Worm (Caenorhabditis elegans) whole organism, L4 larva: ENCODE results near the gene gpcp-2.

Experiments used
- F10B5.3 ChIP-seq: sonication (generic microtip); optimal IDR thresholded peaks from 2 replicates; lab custom pipeline; 2016; ENCODE audit warnings: mild to moderate bottlenecking, missing genetic modification characterization, missing compliant biosample characterization
- F49E8.2 ChIP-seq: sonication (generic microtip); optimal IDR thresholded peaks from 2 replicates; lab custom pipeline; 2016; ENCODE audit warnings: missing compliant biosample characterization, mild to moderate bottlenecking, missing genetic modification characterization, borderline replicate concordance
- T26A8.4 ChIP-seq: fragments of 200-800 bp; sonication (Bioruptor generic); IDR thresholded peaks from 2 replicates; pipeline ENCODE4 v1.3.6; 2022; ENCODE audit warnings: missing genetic modification characterization, missing compliant biosample characterization
- Y105C5A.15 ChIP-seq: fragments of 200-800 bp; sonication (Bioruptor generic); IDR thresholded peaks from 2 replicates; pipeline ENCODE4 v1.3.6; 2022; ENCODE audit warnings: missing genetic modification characterization, missing compliant biosample characterization
- Y48G9A.11 ChIP-seq: fragments of 200-800 bp; sonication (Bioruptor generic); IDR thresholded peaks from 2 replicates; pipeline ENCODE4 v1.3.6; 2022; ENCODE audit warnings: missing genetic modification reagents, missing genetic modification characterization, missing compliant biosample characterization
- aha-1 ChIP-seq: fragments of 150-350 bp; peaks from one replicate; lab custom pipeline; 2014; ENCODE audit warnings: missing biosample characterization, missing genetic modification characterization
- arid-1 ChIP-seq: fragments of 200-800 bp; sonication (Bioruptor generic); conservative IDR thresholded peaks from 2 replicates; pipeline ENCODE4 v1.3.6; 2022; ENCODE audit warnings: missing genetic modification reagents, missing genetic modification characterization, missing compliant biosample characterization
- ceh-32 ChIP-seq: sonication (generic microtip); optimal IDR thresholded peaks from 2 replicates; lab custom pipeline; 2016; ENCODE audit warnings: mild to moderate bottlenecking, missing genetic modification characterization, missing compliant biosample characterization; ENCODE audit not compliant: poor library complexity
- ceh-44 ChIP-seq: fragments of 200-800 bp; sonication (Bioruptor generic); IDR thresholded peaks from 2 replicates; pipeline ENCODE4 v1.3.6; 2022; ENCODE audit warnings: missing genetic modification reagents, missing genetic modification characterization, missing compliant biosample characterization
- daf-16 ChIP-seq, 3 experiments: sonication (generic microtip); optimal IDR thresholded peaks; 2 replicates each; lab custom pipeline; 2016 to 2017; ENCODE audit warnings: missing genetic modification characterization in 3 of 3, missing genetic modification reagents in 3 of 3, mild to moderate bottlenecking in 2 of 3, missing compliant biosample characterization in 2 of 3, missing biosample characterization in 1 of 3, moderate library complexity in 1 of 3
- daf-8 ChIP-seq: fragments of 200-800 bp; sonication (Bioruptor generic); IDR thresholded peaks from 2 replicates; pipeline ENCODE4 v1.3.6; 2022; ENCODE audit warnings: missing genetic modification characterization, missing compliant biosample characterization
- egl-27 ChIP-seq: sonication (generic microtip); optimal IDR thresholded peaks from 3 replicates; lab custom pipeline; 2017; ENCODE audit warnings: missing biosample characterization, missing genetic modification reagents, missing genetic modification characterization
- fos-1 ChIP-seq: fragments of 150-350 bp; optimal IDR thresholded peaks from 2 replicates; lab custom pipeline; 2014; ENCODE audit warnings: missing biosample characterization, missing genetic modification characterization
- gei-8 ChIP-seq: fragments of 200-800 bp; sonication (Bioruptor generic); optimal IDR thresholded peaks from 2 replicates; lab custom pipeline; 2018; ENCODE audit warnings: mild to moderate bottlenecking, missing genetic modification characterization, missing compliant biosample characterization
- hif-1 ChIP-seq, 2 experiments: sonication (generic microtip); optimal IDR thresholded peaks; 2 replicates each; lab custom pipeline; 2016 to 2017; ENCODE audit warnings: missing compliant biosample characterization in 2 of 2, missing genetic modification characterization in 2 of 2, missing genetic modification reagents in 2 of 2, missing genotype in 2 of 2, mild to moderate bottlenecking in 1 of 2
- hlh-11 ChIP-seq: fragments of 200-800 bp; sonication (Bioruptor generic); optimal IDR thresholded peaks from 2 replicates; lab custom pipeline; 2018; ENCODE audit warnings: mild to moderate bottlenecking, missing genetic modification characterization, missing compliant biosample characterization
- hlh-30 ChIP-seq: sonication (generic microtip); optimal IDR thresholded peaks from 2 replicates; lab custom pipeline; 2017; ENCODE audit warnings: antibody characterized with exemption, mild to moderate bottlenecking, missing genetic modification characterization, missing compliant biosample characterization; ENCODE audit not compliant: insufficient read depth
- hmg-1.1 ChIP-seq: fragments of 200-800 bp; sonication (Bioruptor generic); IDR thresholded peaks from 2 replicates; pipeline ENCODE4 v1.3.6; 2022; ENCODE audit warnings: missing genetic modification reagents, missing genetic modification characterization, missing compliant biosample characterization
- jun-1 ChIP-seq: fragments of 150-350 bp; optimal IDR thresholded peaks from 2 replicates; lab custom pipeline; 2014; ENCODE audit warnings: missing biosample characterization, missing genetic modification reagents, missing genetic modification characterization
- lim-7 ChIP-seq: fragments of 200-800 bp; sonication (Bioruptor generic); IDR thresholded peaks from 2 replicates; pipeline ENCODE4 v1.3.6; 2022; ENCODE audit warnings: missing genetic modification characterization, missing compliant biosample characterization
- lin-13 ChIP-seq: fragments of 150-350 bp; optimal IDR thresholded peaks from 2 replicates; lab custom pipeline; 2014; ENCODE audit warnings: missing biosample characterization, missing genetic modification reagents, missing genetic modification characterization
- lir-3 ChIP-seq: sonication (generic microtip); optimal IDR thresholded peaks from 2 replicates; lab custom pipeline; 2016; ENCODE audit warnings: mild to moderate bottlenecking, missing genetic modification characterization, missing compliant biosample characterization
- lsy-2 ChIP-seq, 2 experiments: fragments of 150-350 bp in 1 of 2; sonication (generic microtip) in 1 of 2; optimal IDR thresholded peaks; 2 replicates each; lab custom pipeline; 2014 to 2017; ENCODE audit warnings: missing biosample characterization in 2 of 2, missing genetic modification characterization in 2 of 2
- madf-9 ChIP-seq: fragments of 200-800 bp; sonication (Bioruptor generic); conservative IDR thresholded peaks from 2 replicates; pipeline ENCODE4 v1.3.6; 2022; ENCODE audit warnings: missing genetic modification reagents, missing genetic modification characterization, missing compliant biosample characterization
- mdl-1 ChIP-seq, 2 experiments: fragments of 150-350 bp in 1 of 2; sonication (generic microtip) in 1 of 2; optimal IDR thresholded peaks; 2 replicates each; lab custom pipeline; 2014 to 2017; ENCODE audit warnings: missing biosample characterization in 2 of 2, missing genetic modification characterization in 2 of 2
- mdt-29 ChIP-seq: fragments of 200-800 bp; sonication (Bioruptor generic); IDR thresholded peaks from 2 replicates; pipeline ENCODE4 v1.3.6; 2022; ENCODE audit warnings: missing genetic modification reagents, missing genetic modification characterization, missing compliant biosample characterization
- nhr-11 ChIP-seq: fragments of 150-350 bp; optimal IDR thresholded peaks from 2 replicates; lab custom pipeline; 2014; ENCODE audit warnings: missing biosample characterization, missing genetic modification characterization
- nhr-41 ChIP-seq: fragments of 200-800 bp; sonication (Bioruptor generic); IDR thresholded peaks from 2 replicates; pipeline ENCODE4 v1.3.6; 2022; ENCODE audit warnings: missing genetic modification reagents, missing genetic modification characterization, missing compliant biosample characterization
- nhr-42 ChIP-seq: fragments of 200-800 bp; sonication (Bioruptor generic); IDR thresholded peaks from 2 replicates; pipeline ENCODE4 v1.3.6; 2022; ENCODE audit warnings: missing genetic modification characterization, missing compliant biosample characterization
- nhr-48 ChIP-seq: sonication (generic microtip); optimal IDR thresholded peaks from 2 replicates; lab custom pipeline; 2016; ENCODE audit warnings: mild to moderate bottlenecking, missing genetic modification characterization, missing compliant biosample characterization
- skn-1 ChIP-seq: fragments of 150-350 bp; optimal IDR thresholded peaks from 2 replicates; lab custom pipeline; 2014; ENCODE audit warnings: missing biosample characterization, missing genetic modification characterization
- tag-97 ChIP-seq: fragments of 200-800 bp; sonication (Bioruptor generic); IDR thresholded peaks from 2 replicates; pipeline ENCODE4 v1.3.6; 2022; ENCODE audit warnings: missing genetic modification characterization, missing compliant biosample characterization
- unc-62 ChIP-seq, 3 experiments: fragments of 150-350 bp in 1 of 3; sonication (generic microtip); optimal IDR thresholded peaks in 2 of 3; peaks in 1 of 3; 1 replicate in 1 of 3; 2 replicates in 2 of 3; lab custom pipeline; 2014 to 2017; ENCODE audit warnings: missing biosample characterization in 3 of 3, missing genetic modification characterization in 3 of 3, missing genetic modification reagents in 3 of 3, missing genotype in 1 of 3
- zag-1 ChIP-seq: fragments of 150-350 bp; optimal IDR thresholded peaks from 2 replicates; lab custom pipeline; 2014; ENCODE audit warnings: missing biosample characterization, missing genetic modification characterization
- zfp-2 ChIP-seq: sonication (generic microtip); optimal IDR thresholded peaks from 2 replicates; lab custom pipeline; 2016; ENCODE audit warnings: mild to moderate bottlenecking, missing genetic modification characterization, missing compliant biosample characterization
- zip-11 ChIP-seq: fragments of 200-800 bp; sonication (Bioruptor generic); IDR thresholded peaks from 2 replicates; pipeline ENCODE4 v1.3.6; 2022; ENCODE audit warnings: missing genetic modification characterization, missing compliant biosample characterization
- zip-2 ChIP-seq: fragments of 150-350 bp; optimal IDR thresholded peaks from 2 replicates; lab custom pipeline; 2014; ENCODE audit warnings: missing biosample characterization, missing genetic modification characterization
- ztf-11 ChIP-seq: fragments of 150-350 bp; optimal IDR thresholded peaks from 2 replicates; lab custom pipeline; 2014; ENCODE audit warnings: missing biosample characterization, missing genetic modification characterization

The gpcp-2 gene

DNA sequence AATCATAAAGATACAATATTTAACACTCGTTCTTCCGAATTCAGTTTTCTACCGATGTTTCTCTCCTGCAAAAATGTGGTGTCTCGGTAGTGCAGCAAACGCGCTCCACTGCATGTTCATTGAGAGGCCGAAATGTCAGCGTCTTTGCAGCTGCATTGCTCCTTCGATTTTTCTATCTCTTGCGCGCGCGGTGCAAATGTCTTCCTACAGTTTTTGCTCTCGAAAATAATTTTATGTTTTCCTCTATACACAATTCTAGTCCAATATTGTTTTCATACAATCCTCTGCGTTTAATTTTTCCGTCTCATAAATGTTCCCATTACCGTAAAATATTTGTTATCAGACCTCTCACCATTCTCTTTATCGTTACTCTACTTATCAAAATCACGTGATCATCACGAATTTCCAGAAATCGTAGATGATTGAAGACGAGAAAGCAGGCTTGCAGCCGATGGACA is 10.8 kb downstream of the gpcp-2 start, which contains the start of gene ufd-2 (continued):
- TF ChIP-seq mdl-1 (tag; optimal IDR thresholded peaks at IDR 0.05; lab: Kevin White, UChicago) (peak in 1 of 2 experiments; percentile 26), arid-1 (GFP tag; lab: Robert Waterston, UW) (no peak), hmg-1.1 (no peak), Y105C5A.15 (no peak), F49E8.2 (no peak), gei-8 (GFP tag; lab: Kevin White, UChicago) (no peak), zip-11 (GFP tag; lab: Robert Waterston, UW) (no peak), jun-1 (tag; lab: Kevin White, UChicago) (no peak), nhr-48 (no peak), ceh-44 (GFP tag; lab: Robert Waterston, UW) (0 out of 2 replicates have a peak, but pooled peaks have one; percentile 17), unc-62 (GFP tag; optimal IDR thresholded peaks at IDR 0.05 in 1 of 2; lab: Kevin White, UChicago) (peak in 1 of 2 experiments; percentile 85), unc-62 (tag; optimal IDR thresholded peaks at IDR 0.05; lab: Kevin White, UChicago) (no peak), hif-1 (tag; optimal IDR thresholded peaks at IDR 0.05; lab: Kevin White, UChicago) (no peak), nhr-11 (tag; lab: Kevin White, UChicago) (peak; percentile 70), zag-1 (tag; lab: Kevin White, UChicago) (no peak), fos-1 (tag; lab: Kevin White, UChicago) (no peak), zfp-2 (tag; lab: Kevin White, UChicago) (no peak), nhr-42 (no peak), lsy-2 (tag; optimal IDR thresholded peaks at IDR 0.05; lab: Kevin White, UChicago) (peak; percentile 10 to 76), F10B5.3 (tag; lab: Kevin White, UChicago) (no peak), madf-9 (GFP tag; lab: Robert Waterston, UW) (peak; percentile 44; the same call in 1 of the 2 replicates), ztf-11 (tag; lab: Kevin White, UChicago) (no peak), daf-8 (GFP tag; lab: Robert Waterston, UW) (no peak), tag-97 (no peak), hlh-11 (tag; lab: Kevin White, UChicago) (peak; percentile 47), lim-7 (GFP tag; lab: Robert Waterston, UW) (no peak)

ce11 chrII:8059532-8059931 is 13.6 kb downstream of the gpcp-2 start:
- TF ChIP-seq daf-16 (GFP tag; optimal IDR thresholded peaks at IDR 0.05; lab: Kevin White, UChicago), result no peak
- TF ChIP-seq daf-16 (tag; optimal IDR thresholded peaks at IDR 0.05; lab: Kevin White, UChicago), result no peak
- peak; percentile 9 for TF ChIP-seq nhr-11 (tag; lab: Kevin White, UChicago)
- TF ChIP-seq Y48G9A.11 (GFP tag; lab: Robert Waterston, UW), result no peak

DNA sequence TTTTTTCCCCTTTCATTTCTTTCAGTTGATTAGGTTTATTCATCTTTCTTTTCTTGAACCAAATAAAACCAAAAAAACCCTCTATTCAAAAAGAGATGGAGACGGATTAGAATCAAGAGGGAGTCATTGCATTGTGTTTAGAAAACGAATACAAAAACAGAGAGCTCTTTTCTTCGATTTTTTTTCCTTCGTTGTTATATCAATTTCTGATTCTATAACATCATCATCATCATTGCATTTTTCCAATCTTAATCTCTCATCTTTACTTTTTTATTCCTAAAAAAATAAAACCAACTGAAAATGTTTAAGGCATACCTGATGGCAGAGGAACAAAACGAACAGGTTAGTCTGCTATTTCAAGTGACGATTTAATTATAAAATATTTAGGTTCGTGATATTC is 14.4 kb downstream of the gpcp-2 start, which contains the start of gene T05H10.8:
T05H10.8 (plus strand) TSS at position 301 of the 400 bp plus-strand sequence.
- no peak for TF ChIP-seq Y105C5A.15
- no peak for TF ChIP-seq egl-27
- no peak for TF ChIP-seq mdt-29 (GFP tag; lab: Robert Waterston, UW)
- TF ChIP-seq mdl-1 (tag; optimal IDR thresholded peaks at IDR 0.05; lab: Kevin White, UChicago), result no peak
- TF ChIP-seq hlh-30, result no peak
- TF ChIP-seq daf-8 (GFP tag; lab: Robert Waterston, UW), result no peak
- no peak for TF ChIP-seq aha-1
- TF ChIP-seq lin-13 (GFP tag; lab: Kevin White, UChicago), result no peak
- no peak for TF ChIP-seq ceh-32 (tag; lab: Kevin White, UChicago)
- TF ChIP-seq nhr-41 (GFP tag; lab: Robert Waterston, UW), result no peak
- no peak for TF ChIP-seq F10B5.3 (tag; lab: Kevin White, UChicago)
- TF ChIP-seq skn-1, result no peak
- TF ChIP-seq T26A8.4 (GFP tag; lab: Robert Waterston, UW), result no peak
- no peak for TF ChIP-seq zip-2 (tag; lab: Kevin White, UChicago)
- TF ChIP-seq lir-3 (tag; lab: Kevin White, UChicago), result no peak
- no peak for TF ChIP-seq Y48G9A.11 (GFP tag; lab: Robert Waterston, UW)
